Worm (Caenorhabditis elegans): ENCODE results near the gene H06I04.3.

DNA sequence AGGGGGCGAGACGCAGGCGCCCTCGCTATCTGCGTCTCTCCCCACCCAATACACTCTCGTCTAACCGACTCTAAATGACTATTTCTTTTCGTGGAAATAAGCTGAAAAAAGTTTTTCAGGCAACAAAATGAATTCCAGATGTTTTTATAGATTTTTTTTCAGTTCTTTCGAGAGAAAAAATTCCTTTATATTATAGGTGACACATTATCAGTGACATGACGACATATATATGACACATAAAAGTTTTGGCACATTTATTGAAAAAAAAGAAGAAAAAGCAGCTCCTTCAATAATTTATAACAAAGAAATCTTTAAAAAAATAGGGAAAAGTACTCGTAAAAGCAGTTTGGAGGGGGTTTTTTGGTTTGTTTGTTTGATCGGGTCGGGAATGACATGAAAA lies 10.1 kb upstream of the H06I04.3 start, which contains the start of gene fipr-29:
- no peak for TF ChIP-seq him-1 (tag; optimal IDR thresholded peaks at IDR 0.05)
- no peak for TF ChIP-seq dao-5 (tag; optimal IDR thresholded peaks at IDR 0.05)
- no peak for TF ChIP-seq W03F9.2 (tag; optimal IDR thresholded peaks at IDR 0.05)
